Worm (Caenorhabditis elegans): Measurements from ENCODE around the gene ttr-20.

Gene ttr-20

ce11 chrIV:4277694-4278093 is 31.1 kb downstream of the ttr-20 start, which contains the start of gene nhr-78 (continued):
- no peak for TF ChIP-seq irx-1 (tag; optimal IDR thresholded peaks at IDR 0.05)
- no peak for TF ChIP-seq jun-1 (tag; optimal IDR thresholded peaks at IDR 0.05)
- no peak for TF ChIP-seq unc-62 (GFP tag; optimal IDR thresholded peaks at IDR 0.05)
- TF ChIP-seq C16A3.4 (tag; optimal IDR thresholded peaks at IDR 0.05) = no peak
- no peak for TF ChIP-seq efl-3 (GFP tag; optimal IDR thresholded peaks at IDR 0.05)
- TF ChIP-seq ceh-63 (GFP tag; optimal IDR thresholded peaks at IDR 0.05) = no peak
- no peak for TF ChIP-seq C04F5.9 (tag; optimal IDR thresholded peaks at IDR 0.05)
- TF ChIP-seq zag-1 (tag; optimal IDR thresholded peaks at IDR 0.05) = no peak
- TF ChIP-seq egl-27 (tag; optimal IDR thresholded peaks at IDR 0.05) = no peak
- peak; percentile 27 for TF ChIP-seq xbp-1 (tag; optimal IDR thresholded peaks at IDR 0.05)
- no peak for TF ChIP-seq snu-23 (GFP tag; optimal IDR thresholded peaks at IDR 0.05)
- no peak for TF ChIP-seq mdl-1 (tag; optimal IDR thresholded peaks at IDR 0.05)
- no peak for TF ChIP-seq unc-98 (GFP tag; IDR thresholded peaks at IDR 0.05)
- no peak for TF ChIP-seq ztf-4 (tag; optimal IDR thresholded peaks at IDR 0.05)
- no peak for TF ChIP-seq mep-1 (tag; optimal IDR thresholded peaks at IDR 0.05)
- peak; percentile 19 for TF ChIP-seq F16B12.6 (tag; optimal IDR thresholded peaks at IDR 0.05)
- TF ChIP-seq blmp-1 (tag; optimal IDR thresholded peaks at IDR 0.05) = peak; percentile 8
- TF ChIP-seq mef-2 (tag; optimal IDR thresholded peaks at IDR 0.05) = no peak
- no peak for TF ChIP-seq ztf-11 (tag; optimal IDR thresholded peaks at IDR 0.05)
- TF ChIP-seq nhr-85 (tag) = peak; percentile 74
- no peak for TF ChIP-seq sptf-1 (tag; optimal IDR thresholded peaks at IDR 0.05)
- TF ChIP-seq nhr-71 (tag; optimal IDR thresholded peaks at IDR 0.05) = no peak
- peak; percentile 18 to 23 for TF ChIP-seq lin-35 (GFP tag; optimal IDR thresholded peaks at IDR 0.05)
- TF ChIP-seq nhr-77 (tag; optimal IDR thresholded peaks at IDR 0.05) = no peak
- no peak for TF ChIP-seq nhr-237 (tag; optimal IDR thresholded peaks at IDR 0.05)
- TF ChIP-seq fos-1 (tag; optimal IDR thresholded peaks at IDR 0.05) = no peak
- TF ChIP-seq egl-13 (tag; optimal IDR thresholded peaks at IDR 0.05) = no peak
- no peak for TF ChIP-seq nhr-90 (tag; optimal IDR thresholded peaks at IDR 0.05; ENCODE audit: poor library complexity)
- TF ChIP-seq fkh-8 (tag; optimal IDR thresholded peaks at IDR 0.05) = no peak
- no peak for TF ChIP-seq alr-1 (tag; optimal IDR thresholded peaks at IDR 0.05; ENCODE audit: borderline replicate concordance)
- TF ChIP-seq lir-3 (tag; optimal IDR thresholded peaks at IDR 0.05; ENCODE audit: poor library complexity) = no peak
- no peak for TF ChIP-seq nhr-28 (tag; optimal IDR thresholded peaks at IDR 0.05)
- no peak for TF ChIP-seq fkh-10 (GFP tag; optimal IDR thresholded peaks at IDR 0.05)
- TF ChIP-seq swsn-7 (tag; optimal IDR thresholded peaks at IDR 0.05) = peak; percentile 44
- no peak for TF ChIP-seq ceh-88 (GFP tag; IDR thresholded peaks at IDR 0.05)
- TF ChIP-seq Y116A8C.19 (tag; optimal IDR thresholded peaks at IDR 0.05; ENCODE audit: borderline replicate concordance) = no peak
- peak; percentile 45 to 50 for TF ChIP-seq efl-1 (optimal IDR thresholded peaks at IDR 0.05)
- peak; percentile 33 to 93 for TF ChIP-seq efl-1 (GFP tag; optimal IDR thresholded peaks at IDR 0.05 in 1 of 2)
- no peak for TF ChIP-seq nhr-12 (tag; optimal IDR thresholded peaks at IDR 0.05)
- TF ChIP-seq unc-30 (tag; optimal IDR thresholded peaks at IDR 0.05) = no peak
- TF ChIP-seq pax-3 (tag; optimal IDR thresholded peaks at IDR 0.05) = no peak
- TF ChIP-seq unc-86 (tag; optimal IDR thresholded peaks at IDR 0.05) = peak; percentile 8
- TF ChIP-seq nhr-84 (tag; optimal IDR thresholded peaks at IDR 0.05) = no peak
- TF ChIP-seq ceh-8 (GFP tag; optimal IDR thresholded peaks at IDR 0.05) = no peak
- TF ChIP-seq nhr-76 (tag; optimal IDR thresholded peaks at IDR 0.05) = no peak

- TF ChIP-seq mep-1 (tag; optimal IDR thresholded peaks at IDR 0.05) (no peak), isw-1 (GFP tag; IDR thresholded peaks at IDR 0.05) (no peak), dpl-1 (GFP tag; optimal IDR thresholded peaks at IDR 0.05) (no peak), egl-13 (tag; optimal IDR thresholded peaks at IDR 0.05) (no peak), nhr-11 (tag; optimal IDR thresholded peaks at IDR 0.05) (no peak)
These were observed 37.4 kb downstream of the ttr-20 start, which contains the start of gene F15E6.6 for ce11 chrIV:4284020-4284419. TSS of gene F15E6.6 (minus strand) at chrIV:4284120.

Measured in whole organism, L1 larva.